Fruit fly (Drosophila melanogaster) whole organism, pupa: Measurements from ENCODE around the gene CG7332.
A peak's percentile ranks its signal among the peaks of the same experiment; 100 is the strongest.

Source experiments
- CG10348 ChIP-seq: fragments of 200-800 bp; sonication (Bioruptor generic); IDR thresholded peaks from 2 replicates; pipeline ENCODE4 v1.3.6; 2022; ENCODE audit warnings: missing biosample characterization, missing genetic modification characterization
- CG12605 ChIP-seq: fragments of 200-800 bp; sonication (Bioruptor generic); IDR thresholded peaks from 2 replicates; pipeline ENCODE4 v1.3.6; 2022; ENCODE audit warnings: missing biosample characterization, missing genetic modification characterization
- CG13204 ChIP-seq: fragments of 200-800 bp; sonication (Bioruptor generic); optimal IDR thresholded peaks from 2 replicates; lab custom pipeline; 2018; ENCODE audit warnings: missing biosample characterization, mild to moderate bottlenecking, missing genetic modification characterization, moderate library complexity
- CG14655 ChIP-seq: fragments of 200-800 bp; sonication (Bioruptor generic); optimal IDR thresholded peaks from 3 replicates; lab custom pipeline; 2017; ENCODE audit warnings: mild to moderate bottlenecking, missing biosample characterization, missing genetic modification reagents, missing genetic modification characterization
- CG15710 ChIP-seq: fragments of 200-800 bp; sonication (Bioruptor generic); optimal IDR thresholded peaks from 2 replicates; lab custom pipeline; 2018; ENCODE audit warnings: missing biosample characterization, mild to moderate bottlenecking, missing genetic modification characterization, moderate library complexity
- CG17806 ChIP-seq: fragments of 200-800 bp; sonication (Bioruptor generic); optimal IDR thresholded peaks from 2 replicates; lab custom pipeline; 2018; ENCODE audit warnings: missing biosample characterization, mild to moderate bottlenecking, missing genetic modification characterization, moderate library complexity
- CG34367 ChIP-seq: fragments of 200-800 bp; sonication (Bioruptor generic); optimal IDR thresholded peaks from 2 replicates; lab custom pipeline; 2018; ENCODE audit warnings: missing biosample characterization, mild to moderate bottlenecking, missing genetic modification characterization
- CG4496 ChIP-seq: fragments of 200-800 bp; sonication (Bioruptor generic); IDR thresholded peaks from 3 replicates; pipeline ENCODE4 v1.3.6; 2022; ENCODE audit warnings: missing biosample characterization, missing genetic modification characterization
- CG8159 ChIP-seq: fragments of 200-800 bp; sonication (Bioruptor generic); optimal IDR thresholded peaks from 3 replicates; lab custom pipeline; 2018; ENCODE audit warnings: missing biosample characterization, mild to moderate bottlenecking, missing genetic modification characterization, moderate library complexity
- CG8301 ChIP-seq: fragments of 200-800 bp; sonication (Bioruptor generic); optimal IDR thresholded peaks from 2 replicates; lab custom pipeline; 2018; ENCODE audit warnings: missing biosample characterization, mild to moderate bottlenecking, missing genetic modification characterization
- CG9948 ChIP-seq: fragments of 200-800 bp; sonication (Bioruptor generic); optimal IDR thresholded peaks from 2 replicates; lab custom pipeline; 2018; ENCODE audit warnings: missing biosample characterization, mild to moderate bottlenecking, missing genetic modification characterization, moderate library complexity
- D1 ChIP-seq: fragments of 200-800 bp; sonication (Bioruptor generic); optimal IDR thresholded peaks from 2 replicates; lab custom pipeline; 2018; ENCODE audit warnings: missing biosample characterization, mild to moderate bottlenecking, missing genetic modification characterization, moderate library complexity
- EcR ChIP-seq: fragments of 200-800 bp; sonication (Bioruptor generic); optimal IDR thresholded peaks from 3 replicates; lab custom pipeline; 2019; ENCODE audit warnings: missing biosample characterization, missing genetic modification characterization, mild to moderate bottlenecking, moderate library complexity, missing genetic modification reagents
- Ets98B ChIP-seq: fragments of 200-800 bp; sonication (Bioruptor generic); IDR thresholded peaks from 2 replicates; pipeline ENCODE4 v1.3.6; 2022; ENCODE audit warnings: missing biosample characterization, missing genetic modification characterization
- Pif1A ChIP-seq: fragments of 200-800 bp; sonication (Bioruptor generic); optimal IDR thresholded peaks from 3 replicates; lab custom pipeline; 2016; ENCODE audit warnings: missing biosample characterization, missing genetic modification characterization
- Pif1B ChIP-seq: fragments of 200-800 bp; sonication (Bioruptor generic); optimal IDR thresholded peaks from 3 replicates; lab custom pipeline; 2016; ENCODE audit warnings: missing biosample characterization, missing genetic modification characterization
- Snoo ChIP-seq: fragments of 200-800 bp; sonication (Bioruptor generic); optimal IDR thresholded peaks from 3 replicates; lab custom pipeline; 2017; ENCODE audit warnings: missing biosample characterization, mild to moderate bottlenecking, missing genetic modification characterization, inconsistent platforms
- fd96Ca ChIP-seq: fragments of 200-800 bp; sonication (Bioruptor generic); IDR thresholded peaks from 3 replicates; pipeline ENCODE4 v1.3.6; 2022; ENCODE audit warnings: missing biosample characterization, missing genetic modification characterization
- gl ChIP-seq: fragments of 200-800 bp; sonication (Bioruptor generic); optimal IDR thresholded peaks from 2 replicates; lab custom pipeline; 2018; ENCODE audit warnings: missing biosample characterization, mild to moderate bottlenecking, missing genetic modification characterization
- rn ChIP-seq: fragments of 200-800 bp; sonication (Bioruptor generic); IDR thresholded peaks from 2 replicates; pipeline ENCODE4 v1.3.6; 2022; ENCODE audit warnings: missing biosample characterization, missing genetic modification characterization

The CG7332 gene

DNA sequence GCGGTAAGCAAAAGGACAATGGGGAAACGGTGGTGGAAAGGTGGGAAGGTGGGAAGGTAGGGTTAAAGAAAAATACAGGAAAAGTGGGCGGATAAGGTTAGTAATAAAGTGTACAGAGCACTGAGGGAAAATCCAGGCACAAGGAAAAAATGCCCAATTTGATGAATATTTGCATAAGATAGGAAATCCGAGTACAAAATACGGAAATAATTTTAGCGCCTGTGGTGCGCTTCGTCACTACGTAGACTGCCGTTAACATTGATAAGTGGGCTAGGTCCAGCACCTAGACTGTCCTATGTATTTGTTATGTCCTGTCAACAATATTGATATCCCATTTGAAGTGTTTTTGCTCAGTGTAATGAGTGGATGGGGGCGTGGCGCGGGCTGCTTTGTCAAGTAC lies 16.6 kb downstream of the CG7332 start:
- TF ChIP-seq fd96Ca (GFP tag; lab: Robert Waterston, UW) (no peak), Pif1B (no peak), EcR (no peak), CG9948 (tag; lab: Kevin White, UChicago) (no peak), CG34367 (no peak), CG8159 (tag; lab: Kevin White, UChicago) (no peak), CG17806 (tag; lab: Kevin White, UChicago) (no peak), CG12605 (GFP tag; lab: Robert Waterston, UW) (no peak), D1 (tag; lab: Kevin White, UChicago) (no peak), gl (tag; lab: Kevin White, UChicago) (no peak), Pif1A (GFP tag; lab: Kevin White, UChicago) (no peak), Snoo (tag; lab: Kevin White, UChicago) (no peak), CG15710 (no peak), Ets98B (GFP tag; lab: Robert Waterston, UW) (no peak)
- TF ChIP-seq, all 21 proteins: peak for 0

dm6 chrX:18902800-18903199 lies 18.5 kb downstream of the CG7332 start:
- TF ChIP-seq D1 (tag; lab: Kevin White, UChicago) = no peak
- peak; percentile 11; the same call in 1 of the 3 replicates for TF ChIP-seq fd96Ca (GFP tag; lab: Robert Waterston, UW)
- TF ChIP-seq, all 21 proteins: peak for 1

DNA sequence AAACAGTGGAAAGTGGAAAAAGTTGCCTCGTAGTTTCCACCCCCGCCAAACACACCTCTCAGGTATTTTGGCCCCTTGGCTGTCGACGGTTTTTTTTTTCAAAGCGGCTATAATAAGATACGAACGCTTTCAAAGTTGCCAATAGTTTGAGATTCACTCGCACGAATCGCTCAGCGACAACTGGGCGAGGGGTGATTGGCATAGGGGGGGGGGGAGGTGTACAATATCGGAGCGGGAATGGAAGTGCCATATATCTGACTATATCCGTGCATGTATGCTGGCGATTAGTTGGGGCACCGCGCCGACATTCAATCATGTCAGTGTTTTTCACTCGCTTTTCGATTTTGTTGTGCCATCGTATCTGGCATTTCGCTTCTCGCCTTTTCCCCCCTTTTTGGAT lies 20.8 kb downstream of the CG7332 start:
- TF ChIP-seq CG4496 (GFP tag; lab: Robert Waterston, UW) (no peak), CG13204 (GFP tag; lab: Kevin White, UChicago) (no peak)

- TF ChIP-seq CG15710 (no peak), CG4496 (GFP tag; lab: Robert Waterston, UW) (no peak), Snoo (tag; lab: Kevin White, UChicago) (no peak), CG9948 (tag; lab: Kevin White, UChicago) (no peak)
These were observed 26.5 kb downstream of the CG7332 start for dm6 chrX:18910827-18911226.

- TF ChIP-seq CG8159 (tag; lab: Kevin White, UChicago) (peak; percentile 10), CG4496 (GFP tag; lab: Robert Waterston, UW) (no peak), Snoo (tag; lab: Kevin White, UChicago) (no peak), CG17806 (tag; lab: Kevin White, UChicago) (no peak)
These were observed 29.0 kb downstream of the CG7332 start for dm6 chrX:18913359-18913758.

DNA sequence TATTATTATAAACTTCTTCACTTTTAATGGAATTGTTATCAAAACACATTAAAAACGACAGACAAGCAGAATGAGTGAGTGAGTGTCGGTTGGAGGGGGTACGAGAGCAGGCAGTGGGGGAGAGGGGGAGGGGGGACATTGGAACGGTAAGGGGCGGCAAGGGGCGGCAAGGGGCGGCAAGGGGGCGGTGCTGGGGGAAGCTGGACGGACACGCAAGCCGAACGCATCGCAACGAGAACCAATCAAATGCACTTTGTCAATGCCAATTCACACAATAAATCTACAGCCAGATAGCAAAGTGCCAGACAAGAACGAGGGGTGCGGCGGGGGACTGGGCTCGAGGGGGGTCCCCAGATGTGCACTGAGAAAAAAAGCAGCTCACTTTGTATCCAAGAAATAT lies 29.5 kb downstream of the CG7332 start:
- TF ChIP-seq CG12605 (GFP tag; lab: Robert Waterston, UW) (no peak), Ets98B (GFP tag; lab: Robert Waterston, UW) (no peak), EcR (no peak), CG15710 (no peak)

- TF ChIP-seq EcR = no peak
- no peak for TF ChIP-seq CG10348
- TF ChIP-seq CG14655 (GFP tag; lab: Kevin White, UChicago) = peak; percentile 39
- peak; percentile 41 for TF ChIP-seq CG15710
- TF ChIP-seq CG8159 (tag; lab: Kevin White, UChicago) = peak; percentile 54
- TF ChIP-seq CG17806 (tag; lab: Kevin White, UChicago) = peak; percentile 20
- peak; percentile 33 for TF ChIP-seq CG9948 (tag; lab: Kevin White, UChicago)
- no peak for TF ChIP-seq CG13204 (GFP tag; lab: Kevin White, UChicago)
These were observed 29.9 kb downstream of the CG7332 start for dm6 chrX:18914177-18914576.

- no peak for TF ChIP-seq CG13204 (GFP tag; lab: Kevin White, UChicago)
- TF ChIP-seq Pif1A (GFP tag; lab: Kevin White, UChicago) = no peak
- TF ChIP-seq rn (GFP tag; lab: Robert Waterston, UW) = no peak
- no peak for TF ChIP-seq Ets98B (GFP tag; lab: Robert Waterston, UW)
- no peak for TF ChIP-seq CG8301 (tag; lab: Kevin White, UChicago)
- no peak for TF ChIP-seq Pif1B
- TF ChIP-seq CG34367 = no peak
- no peak for TF ChIP-seq CG17806 (tag; lab: Kevin White, UChicago)
- TF ChIP-seq gl (tag; lab: Kevin White, UChicago) = no peak
These were observed 33.3 kb downstream of the CG7332 start for dm6 chrX:18917585-18917984.
